Worm (Caenorhabditis elegans) whole organism, early embryonic: ENCODE data around the gene K08B5.2.

Experiments
- B0310.2 ChIP-seq: sonication (generic microtip); optimal IDR thresholded peaks from 2 replicates; lab custom pipeline; 2016; ENCODE audit warnings: mild to moderate bottlenecking, missing genetic modification characterization, missing compliant biosample characterization
- F13C5.2 ChIP-seq: sonication (generic microtip); optimal IDR thresholded peaks from 2 replicates; lab custom pipeline; 2017; ENCODE audit warnings: mild to moderate bottlenecking, missing genetic modification characterization, inconsistent platforms, missing compliant biosample characterization
- aly-1 ChIP-seq: sonication (generic microtip); optimal IDR thresholded peaks from 2 replicates; lab custom pipeline; 2016; ENCODE audit warnings: missing genetic modification characterization, missing compliant biosample characterization
- ceh-36 ChIP-seq: sonication (generic microtip); optimal IDR thresholded peaks from 2 replicates; lab custom pipeline; 2016; ENCODE audit warnings: missing genetic modification characterization, inconsistent platforms, missing compliant biosample characterization
- tbx-11 ChIP-seq: fragments of 200-800 bp; sonication (Bioruptor generic); IDR thresholded peaks from 2 replicates; pipeline ENCODE4 v1.3.6; 2022; ENCODE audit warnings: missing genetic modification characterization, missing compliant biosample characterization

- TF ChIP-seq B0310.2, result no peak
- no peak for TF ChIP-seq F13C5.2 (tag; lab: Kevin White, UChicago)
- TF ChIP-seq ceh-36 (tag; lab: Kevin White, UChicago), result no peak
- TF ChIP-seq tbx-11, result no peak
- TF ChIP-seq aly-1 (tag; lab: Kevin White, UChicago), result no peak
These were observed 41.2 kb upstream of the K08B5.2 start, which contains the start of gene cdh-9 for ce11 chrX:16594931-16595330.
